Worm (Caenorhabditis elegans) whole organism, L1 larva: ENCODE measurements around the gene tag-325.

Source experiments
- ceh-82 ChIP-seq, 3 experiments: fragments of 150-350 bp in 1 of 3; sonication (generic microtip) in 2 of 3; optimal IDR thresholded peaks; 2 replicates each; lab custom pipeline; 2014 to 2017; ENCODE audit warnings: missing biosample characterization in 3 of 3, missing genetic modification characterization in 3 of 3
- ces-1 ChIP-seq: fragments of 150-350 bp; optimal IDR thresholded peaks from 2 replicates; lab custom pipeline; 2014; ENCODE audit warnings: missing biosample characterization, missing genetic modification reagents, missing genetic modification characterization
- mep-1 ChIP-seq: fragments of 150-350 bp; optimal IDR thresholded peaks from 2 replicates; lab custom pipeline; 2014; ENCODE audit warnings: missing biosample characterization, missing genetic modification characterization
- nhr-237 ChIP-seq: fragments of 150-350 bp; optimal IDR thresholded peaks from 2 replicates; lab custom pipeline; 2014; ENCODE audit warnings: missing biosample characterization, missing genetic modification characterization
- unc-130 ChIP-seq: fragments of 150-350 bp; optimal IDR thresholded peaks from 2 replicates; lab custom pipeline; 2017; ENCODE audit warnings: missing biosample characterization, missing genetic modification characterization, inconsistent platforms

DNA sequence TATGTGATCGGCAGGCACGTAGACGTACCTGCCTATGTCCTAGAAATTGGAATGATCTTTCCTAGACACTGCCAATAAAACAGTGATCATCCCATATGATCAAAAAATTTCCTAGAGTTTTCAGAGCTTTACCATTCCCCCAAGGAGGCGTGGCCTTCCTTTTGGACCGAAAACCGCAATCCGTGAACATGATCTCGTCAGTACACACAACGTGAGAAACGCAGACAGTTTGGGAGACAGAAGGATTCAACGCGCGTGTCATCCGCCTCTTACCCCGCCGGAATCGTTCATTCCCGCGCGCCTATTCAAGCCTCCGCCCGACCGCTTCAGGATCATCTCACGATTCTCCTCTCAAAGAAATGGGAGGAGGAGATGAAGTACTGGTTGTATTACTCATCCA, 31.2 kb upstream of the tag-325 start, which contains the start of gene B0393.5:
- TF ChIP-seq nhr-237 (tag; lab: Kevin White, UChicago) (no peak), ceh-82 (tag; optimal IDR thresholded peaks at IDR 0.05; lab: Kevin White, UChicago) (no peak), ces-1 (GFP tag; lab: Kevin White, UChicago) (no peak), mep-1 (tag; lab: Kevin White, UChicago) (no peak), unc-130 (no peak)
